Worm (Caenorhabditis elegans) whole organism, L4 larva: Measurements from ENCODE around the gene xbx-5.
"Not testable (repeated sequence)": the region's sequence is repeated elsewhere in the genome, so short reads cannot be mapped to it uniquely, and the experiment has no call there.

Source experiments
- F37D6.2 ChIP-seq: sonication (generic microtip); optimal IDR thresholded peaks from 2 replicates; lab custom pipeline; 2016; ENCODE audit warnings: mild to moderate bottlenecking, missing genetic modification characterization, missing compliant biosample characterization
- ceh-20 ChIP-seq: fragments of 200-800 bp; sonication (Bioruptor generic); IDR thresholded peaks from 2 replicates; pipeline ENCODE4 v1.3.6; 2022; ENCODE audit warnings: missing genetic modification reagents, missing genetic modification characterization, missing compliant biosample characterization
- ceh-82 ChIP-seq: sonication (generic microtip); optimal IDR thresholded peaks from 2 replicates; lab custom pipeline; 2017; ENCODE audit warnings: missing biosample characterization, missing genetic modification characterization
- ctbp-1 ChIP-seq: fragments of 200-800 bp; sonication (Bioruptor generic); IDR thresholded peaks from 2 replicates; pipeline ENCODE4 v1.3.6; 2022; ENCODE audit warnings: missing genetic modification reagents, missing genetic modification characterization, missing compliant biosample characterization
- hlh-30 ChIP-seq: sonication (generic microtip); optimal IDR thresholded peaks from 2 replicates; lab custom pipeline; 2017; ENCODE audit warnings: antibody characterized with exemption, mild to moderate bottlenecking, missing genetic modification characterization, missing compliant biosample characterization; ENCODE audit not compliant: insufficient read depth
- lin-15B ChIP-seq: fragments of 150-350 bp; sonication (generic microtip); optimal IDR thresholded peaks from 3 replicates; lab custom pipeline; 2014; ENCODE audit warnings: missing biosample characterization, missing genetic modification characterization
- lin-29 ChIP-seq: fragments of 200-800 bp; sonication (Bioruptor generic); IDR thresholded peaks from 2 replicates; pipeline ENCODE4 v1.3.6; 2022; ENCODE audit warnings: missing genetic modification reagents, missing genetic modification characterization, missing compliant biosample characterization
- nhr-237 ChIP-seq: sonication (generic microtip); optimal IDR thresholded peaks from 2 replicates; lab custom pipeline; 2017; ENCODE audit warnings: missing biosample characterization, missing genetic modification characterization
- pha-4 ChIP-seq, 2 experiments: fragments of 150-350 bp in 1 of 2; fragments of 200-800 bp in 1 of 2; sonication (Bioruptor generic) in 1 of 2; IDR thresholded peaks in 1 of 2; optimal IDR thresholded peaks in 1 of 2; 2 replicates each; pipeline versions ENCODE4 v1.3.6 to Lab custom; 2014 to 2022; ENCODE audit warnings: missing genetic modification characterization in 2 of 2, missing genetic modification reagents in 2 of 2, missing biosample characterization in 1 of 2, missing compliant biosample characterization in 1 of 2
- pqm-1 ChIP-seq: sonication (generic microtip); optimal IDR thresholded peaks from 2 replicates; lab custom pipeline; 2017; ENCODE audit warnings: missing biosample characterization, missing genetic modification characterization
- unc-130 ChIP-seq: sonication (generic microtip); optimal IDR thresholded peaks from 2 replicates; lab custom pipeline; 2016; ENCODE audit warnings: missing genetic modification reagents, missing genetic modification characterization, missing compliant biosample characterization
- unc-39 ChIP-seq: sonication (generic microtip); optimal IDR thresholded peaks from 2 replicates; lab custom pipeline; 2017; ENCODE audit warnings: missing biosample characterization, missing genetic modification characterization
- unc-62 ChIP-seq, 3 experiments: fragments of 150-350 bp in 1 of 3; sonication (generic microtip); optimal IDR thresholded peaks in 2 of 3; peaks in 1 of 3; 1 replicate in 1 of 3; 2 replicates in 2 of 3; lab custom pipeline; 2014 to 2017; ENCODE audit warnings: missing biosample characterization in 3 of 3, missing genetic modification characterization in 3 of 3, missing genetic modification reagents in 3 of 3, missing genotype in 1 of 3

DNA sequence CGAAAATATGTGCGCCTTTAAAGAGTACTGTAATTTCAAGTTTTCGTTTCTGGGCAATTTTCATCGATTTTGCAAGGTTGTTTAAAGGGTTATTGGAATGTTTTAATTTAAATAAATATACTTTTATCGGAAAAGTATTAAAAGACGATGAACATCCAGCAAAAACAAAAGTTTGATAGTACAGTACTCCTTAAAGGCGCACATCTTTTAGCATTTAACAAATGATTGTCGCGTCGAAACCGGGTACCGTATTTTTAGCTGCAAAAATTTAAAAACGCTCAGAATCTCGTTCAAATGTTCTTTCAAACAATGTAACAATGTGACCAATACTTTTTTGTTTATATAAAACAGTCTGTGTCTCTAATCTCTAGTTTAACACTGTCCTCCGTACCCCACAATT is 36.0 kb upstream of the xbx-5 start, which contains the start of gene C36A4.11:
- TF ChIP-seq unc-130 (GFP tag; lab: Kevin White, UChicago); F37D6.2 (tag; lab: Kevin White, UChicago); unc-62 (GFP tag; optimal IDR thresholded peaks at IDR 0.05 in 1 of 2; lab: Kevin White, UChicago); unc-62 (tag; optimal IDR thresholded peaks at IDR 0.05; lab: Kevin White, UChicago); unc-39 (tag; lab: Kevin White, UChicago); ceh-82 (tag; lab: Kevin White, UChicago); pha-4 (GFP tag; IDR thresholded peaks at IDR 0.05; lab: Robert Waterston, UW); pha-4 (tag; optimal IDR thresholded peaks at IDR 0.05; lab: Kevin White, UChicago); ceh-20; ctbp-1; pqm-1 (tag; lab: Kevin White, UChicago); lin-29 (GFP tag; lab: Robert Waterston, UW); lin-15B; hlh-30; nhr-237 (tag; lab: Kevin White, UChicago): not testable (repeated sequence)
